Fruit fly (Drosophila melanogaster) whole organism, pupa: Measurements from ENCODE around the gene IRSp53.

Source experiments
- CG10348 ChIP-seq: fragments of 200-800 bp; sonication (Bioruptor generic); IDR thresholded peaks from 2 replicates; pipeline ENCODE4 v1.3.6; 2022; ENCODE audit warnings: missing biosample characterization, missing genetic modification characterization
- CG12605 ChIP-seq: fragments of 200-800 bp; sonication (Bioruptor generic); IDR thresholded peaks from 2 replicates; pipeline ENCODE4 v1.3.6; 2022; ENCODE audit warnings: missing biosample characterization, missing genetic modification characterization
- CG13204 ChIP-seq: fragments of 200-800 bp; sonication (Bioruptor generic); optimal IDR thresholded peaks from 2 replicates; lab custom pipeline; 2018; ENCODE audit warnings: missing biosample characterization, mild to moderate bottlenecking, missing genetic modification characterization, moderate library complexity
- CG14655 ChIP-seq: fragments of 200-800 bp; sonication (Bioruptor generic); optimal IDR thresholded peaks from 3 replicates; lab custom pipeline; 2017; ENCODE audit warnings: mild to moderate bottlenecking, missing biosample characterization, missing genetic modification reagents, missing genetic modification characterization
- CG15710 ChIP-seq: fragments of 200-800 bp; sonication (Bioruptor generic); optimal IDR thresholded peaks from 2 replicates; lab custom pipeline; 2018; ENCODE audit warnings: missing biosample characterization, mild to moderate bottlenecking, missing genetic modification characterization, moderate library complexity
- CG17806 ChIP-seq: fragments of 200-800 bp; sonication (Bioruptor generic); optimal IDR thresholded peaks from 2 replicates; lab custom pipeline; 2018; ENCODE audit warnings: missing biosample characterization, mild to moderate bottlenecking, missing genetic modification characterization, moderate library complexity
- CG32121 ChIP-seq: fragments of 200-800 bp; sonication (Bioruptor generic); IDR thresholded peaks from 2 replicates; pipeline ENCODE4 v1.3.6; 2022; ENCODE audit warnings: missing biosample characterization, missing genetic modification characterization
- CG34367 ChIP-seq: fragments of 200-800 bp; sonication (Bioruptor generic); optimal IDR thresholded peaks from 2 replicates; lab custom pipeline; 2018; ENCODE audit warnings: missing biosample characterization, mild to moderate bottlenecking, missing genetic modification characterization
- CG4496 ChIP-seq: fragments of 200-800 bp; sonication (Bioruptor generic); IDR thresholded peaks from 3 replicates; pipeline ENCODE4 v1.3.6; 2022; ENCODE audit warnings: missing biosample characterization, missing genetic modification characterization
- CG8159 ChIP-seq: fragments of 200-800 bp; sonication (Bioruptor generic); optimal IDR thresholded peaks from 3 replicates; lab custom pipeline; 2018; ENCODE audit warnings: missing biosample characterization, mild to moderate bottlenecking, missing genetic modification characterization, moderate library complexity
- CG8301 ChIP-seq: fragments of 200-800 bp; sonication (Bioruptor generic); optimal IDR thresholded peaks from 2 replicates; lab custom pipeline; 2018; ENCODE audit warnings: missing biosample characterization, mild to moderate bottlenecking, missing genetic modification characterization
- CG9948 ChIP-seq: fragments of 200-800 bp; sonication (Bioruptor generic); optimal IDR thresholded peaks from 2 replicates; lab custom pipeline; 2018; ENCODE audit warnings: missing biosample characterization, mild to moderate bottlenecking, missing genetic modification characterization, moderate library complexity
- D1 ChIP-seq: fragments of 200-800 bp; sonication (Bioruptor generic); optimal IDR thresholded peaks from 2 replicates; lab custom pipeline; 2018; ENCODE audit warnings: missing biosample characterization, mild to moderate bottlenecking, missing genetic modification characterization, moderate library complexity
- EcR ChIP-seq: fragments of 200-800 bp; sonication (Bioruptor generic); optimal IDR thresholded peaks from 3 replicates; lab custom pipeline; 2019; ENCODE audit warnings: missing biosample characterization, missing genetic modification characterization, mild to moderate bottlenecking, moderate library complexity, missing genetic modification reagents
- Ets98B ChIP-seq: fragments of 200-800 bp; sonication (Bioruptor generic); IDR thresholded peaks from 2 replicates; pipeline ENCODE4 v1.3.6; 2022; ENCODE audit warnings: missing biosample characterization, missing genetic modification characterization
- Pif1A ChIP-seq: fragments of 200-800 bp; sonication (Bioruptor generic); optimal IDR thresholded peaks from 3 replicates; lab custom pipeline; 2016; ENCODE audit warnings: missing biosample characterization, missing genetic modification characterization
- Pif1B ChIP-seq: fragments of 200-800 bp; sonication (Bioruptor generic); optimal IDR thresholded peaks from 3 replicates; lab custom pipeline; 2016; ENCODE audit warnings: missing biosample characterization, missing genetic modification characterization
- Snoo ChIP-seq: fragments of 200-800 bp; sonication (Bioruptor generic); optimal IDR thresholded peaks from 3 replicates; lab custom pipeline; 2017; ENCODE audit warnings: missing biosample characterization, mild to moderate bottlenecking, missing genetic modification characterization, inconsistent platforms
- fd96Ca ChIP-seq: fragments of 200-800 bp; sonication (Bioruptor generic); IDR thresholded peaks from 3 replicates; pipeline ENCODE4 v1.3.6; 2022; ENCODE audit warnings: missing biosample characterization, missing genetic modification characterization
- gl ChIP-seq: fragments of 200-800 bp; sonication (Bioruptor generic); optimal IDR thresholded peaks from 2 replicates; lab custom pipeline; 2018; ENCODE audit warnings: missing biosample characterization, mild to moderate bottlenecking, missing genetic modification characterization
- rn ChIP-seq: fragments of 200-800 bp; sonication (Bioruptor generic); IDR thresholded peaks from 2 replicates; pipeline ENCODE4 v1.3.6; 2022; ENCODE audit warnings: missing biosample characterization, missing genetic modification characterization

The IRSp53 gene

dm6 chr3L:11103773-11104172 is 32.1 kb upstream of the IRSp53 start, which contains the start of gene CG32071:
TSS of gene CG32071 (minus strand) at chr3L:11103873.
- no peak for TF ChIP-seq CG8159 (tag; lab: Kevin White, UChicago)
- TF ChIP-seq CG8301 (tag; lab: Kevin White, UChicago) = no peak
- TF ChIP-seq CG10348 (GFP tag; lab: Robert Waterston, UW) = no peak

- TF ChIP-seq CG17806 (tag; lab: Kevin White, UChicago) (no peak), CG14655 (no peak)
These were observed 28.4 kb upstream of the IRSp53 start, which contains the start of gene CG32073 for dm6 chr3L:11107432-11107831. TSS of gene CG32073 (minus strand) at chr3L:11107582.

- TF ChIP-seq CG34367 (no peak), Pif1A (GFP tag; lab: Kevin White, UChicago) (no peak), CG8159 (tag; lab: Kevin White, UChicago) (no peak), CG14655 (no peak), CG4496 (no peak), fd96Ca (GFP tag; lab: Robert Waterston, UW) (no peak), CG9948 (tag; lab: Kevin White, UChicago) (no peak)
These were observed 27.9 kb upstream of the IRSp53 start, which contains the start of gene CG12522 for dm6 chr3L:11107935-11108334. TSS of gene CG12522 (plus strand) at chr3L:11108235.

dm6 chr3L:11109454-11109853 is 26.4 kb upstream of the IRSp53 start, which contains the start of the genes CG34012 and emei:
TSS of gene CG34012 (minus strand) at chr3L:11109505.
TSS of gene emei (plus strand) at chr3L:11109690.
- TF ChIP-seq CG34367 = no peak
- no peak for TF ChIP-seq D1 (tag; lab: Kevin White, UChicago)
- no peak for TF ChIP-seq CG15710 (tag; lab: Kevin White, UChicago)
- no peak for TF ChIP-seq Ets98B (GFP tag; lab: Robert Waterston, UW)
- no peak for TF ChIP-seq Pif1B (GFP tag; lab: Kevin White, UChicago)
- no peak for TF ChIP-seq CG32121
- TF ChIP-seq fd96Ca (GFP tag; lab: Robert Waterston, UW) = no peak
- no peak for TF ChIP-seq EcR (GFP tag; lab: Kevin White, UChicago)
- TF ChIP-seq CG12605 = no peak
- TF ChIP-seq CG14655 = no peak
- no peak for TF ChIP-seq CG4496
- no peak for TF ChIP-seq gl (tag; lab: Kevin White, UChicago)
- TF ChIP-seq rn = no peak
- TF ChIP-seq CG10348 (GFP tag; lab: Robert Waterston, UW) = no peak
- no peak for TF ChIP-seq CG17806 (tag; lab: Kevin White, UChicago)
- TF ChIP-seq CG9948 (tag; lab: Kevin White, UChicago) = no peak
- no peak for TF ChIP-seq CG13204 (GFP tag; lab: Kevin White, UChicago)
- TF ChIP-seq Snoo (tag; lab: Kevin White, UChicago) = no peak
- no peak for TF ChIP-seq CG8301 (tag; lab: Kevin White, UChicago)
- TF ChIP-seq CG8159 (tag; lab: Kevin White, UChicago) = no peak

dm6 chr3L:11112427-11112826 is 23.4 kb upstream of the IRSp53 start:
- TF ChIP-seq CG13204 (GFP tag; lab: Kevin White, UChicago) (no peak), rn (peak; percentile 46; the same call in 1 of the 2 replicates)
- TF ChIP-seq, all 21 proteins: peak for 1

dm6 chr3L:11113198-11114197 is 22.4 kb upstream of the IRSp53 start, which contains the start of gene Sod1:
TSS of gene Sod1 (minus strand) at chr3L:11113740.
- TF ChIP-seq D1 (tag; lab: Kevin White, UChicago) (no peak), gl (tag; lab: Kevin White, UChicago) (peak; percentile 76), CG13204 (GFP tag; lab: Kevin White, UChicago) (no peak), CG15710 (tag; lab: Kevin White, UChicago) (peak; percentile 41), Pif1B (GFP tag; lab: Kevin White, UChicago) (peak; percentile 51), CG9948 (tag; lab: Kevin White, UChicago) (no peak), CG34367 (peak; percentile 53), Pif1A (GFP tag; lab: Kevin White, UChicago) (peak; percentile 74), Ets98B (GFP tag; lab: Robert Waterston, UW) (peak; percentile 58; the same call in 1 of the 2 replicates), CG8301 (tag; lab: Kevin White, UChicago) (peak; percentile 46), EcR (GFP tag; lab: Kevin White, UChicago) (peak; percentile 78), CG8159 (tag; lab: Kevin White, UChicago) (peak; percentile 41), CG4496 (peak; percentile 62; the same call in 1 of the 3 replicates), CG12605 (peak; percentile 63), Snoo (tag; lab: Kevin White, UChicago) (peak; percentile 65), fd96Ca (GFP tag; lab: Robert Waterston, UW) (no peak), CG10348 (GFP tag; lab: Robert Waterston, UW) (no peak)
